Worm (Caenorhabditis elegans) whole organism, late embryonic: ENCODE measurements around the gene F23H11.5.

Experiments used
- C38D4.7 ChIP-seq: fragments of 200-800 bp; sonication (Bioruptor generic); optimal IDR thresholded peaks from 2 replicates; lab custom pipeline; 2018; ENCODE audit warnings: mild to moderate bottlenecking, missing genetic modification characterization, moderate library complexity, missing compliant biosample characterization
- F13H6.1 ChIP-seq: sonication (generic microtip); optimal IDR thresholded peaks from 2 replicates; lab custom pipeline; 2016; ENCODE audit warnings: missing genetic modification characterization, missing compliant biosample characterization
- K09A11.1 ChIP-seq: sonication (generic microtip); optimal IDR thresholded peaks from 2 replicates; lab custom pipeline; 2017; ENCODE audit warnings: antibody characterized with exemption, mild to moderate bottlenecking, missing genetic modification characterization, missing compliant biosample characterization; ENCODE audit not compliant: insufficient read depth
- T23F11.4 ChIP-seq: fragments of 200-800 bp; sonication (Bioruptor generic); optimal IDR thresholded peaks from 2 replicates; lab custom pipeline; 2018; ENCODE audit warnings: mild to moderate bottlenecking, missing genetic modification characterization, missing compliant biosample characterization
- ahr-1 ChIP-seq: sonication (generic microtip); optimal IDR thresholded peaks from 2 replicates; lab custom pipeline; 2016; ENCODE audit warnings: missing genetic modification characterization, missing compliant biosample characterization
- ceh-14 ChIP-seq: sonication (generic microtip); optimal IDR thresholded peaks from 2 replicates; lab custom pipeline; 2016; ENCODE audit warnings: missing genotype, missing genetic modification characterization, missing compliant biosample characterization
- ceh-24 ChIP-seq: sonication (generic microtip); optimal IDR thresholded peaks from 2 replicates; lab custom pipeline; 2016; ENCODE audit warnings: mild to moderate bottlenecking, missing genetic modification characterization, missing compliant biosample characterization
- ceh-31 ChIP-seq: sonication (generic microtip); optimal IDR thresholded peaks from 2 replicates; lab custom pipeline; 2016; ENCODE audit warnings: missing genetic modification characterization, missing compliant biosample characterization
- ceh-34 ChIP-seq: sonication (generic microtip); optimal IDR thresholded peaks from 2 replicates; lab custom pipeline; 2016; ENCODE audit warnings: mild to moderate bottlenecking, missing genetic modification characterization, missing compliant biosample characterization
- che-1 ChIP-seq: sonication (generic microtip); optimal IDR thresholded peaks from 2 replicates; lab custom pipeline; 2016; ENCODE audit warnings: mild to moderate bottlenecking, missing genetic modification characterization, missing compliant biosample characterization
- elt-2 ChIP-seq: sonication (generic microtip); optimal IDR thresholded peaks from 2 replicates; lab custom pipeline; 2016; ENCODE audit warnings: missing genetic modification reagents, missing genetic modification characterization, missing compliant biosample characterization
- hlh-6 ChIP-seq: sonication (generic microtip); optimal IDR thresholded peaks from 2 replicates; lab custom pipeline; 2016; ENCODE audit warnings: missing genotype, missing genetic modification characterization, missing compliant biosample characterization
- lim-6 ChIP-seq: sonication (generic microtip); optimal IDR thresholded peaks from 2 replicates; lab custom pipeline; 2016; ENCODE audit warnings: missing genetic modification characterization, missing compliant biosample characterization
- lin-11 ChIP-seq: fragments of 200-800 bp; sonication (Bioruptor generic); optimal IDR thresholded peaks from 2 replicates; lab custom pipeline; 2018; ENCODE audit warnings: mild to moderate bottlenecking, missing genetic modification characterization, missing compliant biosample characterization
- mec-3 ChIP-seq: sonication (generic microtip); optimal IDR thresholded peaks from 2 replicates; lab custom pipeline; 2016; ENCODE audit warnings: borderline replicate concordance, missing genetic modification characterization, missing compliant biosample characterization
- pag-3 ChIP-seq: sonication (generic microtip); optimal IDR thresholded peaks from 2 replicates; lab custom pipeline; 2016; ENCODE audit warnings: missing compliant biosample characterization, missing genetic modification characterization, borderline replicate concordance
- pqm-1 ChIP-seq: sonication (generic microtip); optimal IDR thresholded peaks from 2 replicates; lab custom pipeline; 2016; ENCODE audit warnings: missing genetic modification characterization, missing compliant biosample characterization
- pros-1 ChIP-seq: fragments of 150-350 bp; optimal IDR thresholded peaks from 2 replicates; lab custom pipeline; 2014; ENCODE audit warnings: missing biosample characterization, missing genetic modification reagents, missing genetic modification characterization
- rnt-1 ChIP-seq: sonication (generic microtip); optimal IDR thresholded peaks from 2 replicates; lab custom pipeline; 2016; ENCODE audit warnings: missing genetic modification characterization, missing compliant biosample characterization
- sox-2 ChIP-seq: fragments of 200-800 bp; sonication (Bioruptor generic); IDR thresholded peaks from 2 replicates; pipeline ENCODE4 v1.3.6; 2022; ENCODE audit warnings: missing genetic modification reagents, missing genetic modification characterization, missing compliant biosample characterization
- unc-42 ChIP-seq: sonication (generic microtip); optimal IDR thresholded peaks from 2 replicates; lab custom pipeline; 2016; ENCODE audit warnings: missing genotype, missing genetic modification characterization, missing compliant biosample characterization

The F23H11.5 gene

DNA sequence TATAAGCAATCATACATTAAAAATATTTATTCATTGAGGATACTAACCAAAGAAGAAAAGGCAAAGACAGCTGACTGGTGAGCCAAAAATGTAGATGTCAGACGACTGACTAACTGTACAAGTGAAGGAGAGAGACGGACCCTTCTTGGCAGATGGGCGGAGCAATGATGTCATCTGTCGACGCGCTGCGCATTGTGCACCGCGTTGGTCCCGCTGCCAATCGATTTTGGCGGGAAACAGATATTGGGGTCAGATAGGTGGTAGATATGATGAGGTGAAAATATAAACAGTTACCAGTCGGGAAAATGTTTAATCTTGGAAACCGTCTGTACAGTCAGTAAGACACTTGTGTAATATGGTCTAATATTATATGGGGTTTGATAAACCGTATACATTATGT, 40.5 kb downstream of the F23H11.5 start, which contains the start of gene T24C4.2:
T24C4.2 (minus strand) TSS at position 101 of the 400 bp plus-strand sequence.
- no peak for TF ChIP-seq mec-3
- no peak for TF ChIP-seq lim-6 (tag; lab: Kevin White, UChicago)
- TF ChIP-seq hlh-6 (tag; lab: Kevin White, UChicago) = no peak
- TF ChIP-seq T23F11.4 (GFP tag; lab: Kevin White, UChicago) = no peak
- TF ChIP-seq ceh-14 (tag; lab: Kevin White, UChicago) = no peak
- no peak for TF ChIP-seq pqm-1 (tag; lab: Kevin White, UChicago)
- TF ChIP-seq ahr-1 (tag; lab: Kevin White, UChicago) = no peak
- TF ChIP-seq che-1 = no peak
- no peak for TF ChIP-seq sox-2 (GFP tag; lab: Robert Waterston, UW)
- no peak for TF ChIP-seq lin-11
- TF ChIP-seq K09A11.1 (tag; lab: Kevin White, UChicago) = no peak
- TF ChIP-seq, all 69 proteins: peak for 0

ce11 chrIII:868866-869265, 41.5 kb downstream of the F23H11.5 start:
- no peak for TF ChIP-seq C38D4.7 (GFP tag; lab: Kevin White, UChicago)
- TF ChIP-seq elt-2 (tag; lab: Kevin White, UChicago) = no peak
- TF ChIP-seq ahr-1 (tag; lab: Kevin White, UChicago) = no peak
- TF ChIP-seq ceh-24 (tag; lab: Kevin White, UChicago) = no peak
- no peak for TF ChIP-seq ceh-34
- no peak for TF ChIP-seq pag-3 (tag; lab: Kevin White, UChicago)
- no peak for TF ChIP-seq F13H6.1 (tag; lab: Kevin White, UChicago)
- no peak for TF ChIP-seq pros-1 (tag; lab: Kevin White, UChicago)

DNA sequence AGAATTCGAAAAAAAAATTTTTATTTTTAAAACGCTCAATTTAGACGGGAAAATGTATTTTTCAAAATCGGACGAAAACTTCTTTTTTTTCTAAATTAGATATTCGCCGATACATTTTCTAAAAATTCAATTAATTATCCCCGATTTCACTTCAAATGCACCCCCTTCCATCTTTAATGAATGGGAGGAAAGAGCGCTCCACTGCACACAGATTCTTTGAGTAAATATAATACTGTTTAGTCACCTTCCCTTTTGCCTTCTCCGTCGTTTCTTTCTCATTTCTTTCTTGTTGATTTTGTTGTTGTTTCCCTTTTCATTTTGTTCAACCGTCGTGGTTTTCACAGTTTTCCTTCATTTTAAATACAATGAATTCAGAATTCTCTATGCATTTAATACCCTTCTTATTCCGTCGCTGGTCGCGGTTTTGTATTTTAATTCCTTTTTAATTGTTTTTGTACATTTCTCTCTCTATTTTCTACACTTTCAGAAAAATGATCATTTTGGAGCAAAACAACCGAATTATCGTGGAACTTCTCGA, 48.5 kb downstream of the F23H11.5 start, which contains the start of gene arx-4:
arx-4 (plus strand) TSS at position 488 of the 538 bp plus-strand sequence.
- TF ChIP-seq ceh-31 (tag; lab: Kevin White, UChicago) (peak; percentile 28), unc-42 (tag; lab: Kevin White, UChicago) (peak; percentile 95), rnt-1 (tag; lab: Kevin White, UChicago) (no peak)
